Worm (Caenorhabditis elegans) whole organism, L3 larva: ENCODE results near the gene C33F10.14.

Experiments used
- aly-2 ChIP-seq: fragments of 150-350 bp; optimal IDR thresholded peaks from 2 replicates; lab custom pipeline; 2014; ENCODE audit warnings: missing biosample characterization, missing genetic modification characterization
- ama-1 ChIP-seq: fragments of 150-350 bp; optimal IDR thresholded peaks from 2 replicates; lab custom pipeline; 2018
- ceh-28 ChIP-seq: fragments of 150-350 bp; optimal IDR thresholded peaks from 2 replicates; lab custom pipeline; 2014; ENCODE audit warnings: missing biosample characterization, missing genetic modification reagents, missing genetic modification characterization
- nhr-237 ChIP-seq: fragments of 150-350 bp; optimal IDR thresholded peaks from 2 replicates; lab custom pipeline; 2014; ENCODE audit warnings: missing biosample characterization, missing genetic modification characterization
- nhr-25 ChIP-seq: sonication (generic microtip); optimal IDR thresholded peaks from 2 replicates; lab custom pipeline; 2017; ENCODE audit warnings: missing biosample characterization, missing genetic modification characterization
- nhr-76 ChIP-seq: fragments of 150-350 bp; sonication (generic microtip); optimal IDR thresholded peaks from 5 replicates; lab custom pipeline; 2014; ENCODE audit warnings: missing biosample characterization, missing genetic modification characterization
- nhr-77 ChIP-seq: fragments of 150-350 bp; optimal IDR thresholded peaks from 2 replicates; lab custom pipeline; 2014; ENCODE audit warnings: missing biosample characterization, missing genetic modification characterization

- TF ChIP-seq ama-1 (lab: Kevin White, UChicago) (no peak), aly-2 (tag; lab: Kevin White, UChicago) (no peak), nhr-237 (tag; lab: Kevin White, UChicago) (no peak), nhr-25 (tag; lab: Kevin White, UChicago) (no peak), ceh-28 (tag; lab: Kevin White, UChicago) (no peak), nhr-76 (tag; lab: Kevin White, UChicago) (no peak), nhr-77 (tag; lab: Kevin White, UChicago) (no peak)
Observed at ce11 chrII:4766284-4766683, 30.9 kb upstream of the C33F10.14 start, which contains the start of gene ttm-2.
